Worm (Caenorhabditis elegans) whole organism, L4 larva: ENCODE results near the gene T05C12.1.

Source experiments
- D1046.2 ChIP-seq: fragments of 200-800 bp; sonication (Bioruptor generic); IDR thresholded peaks from 2 replicates; pipeline ENCODE4 v1.3.6; 2022; ENCODE audit warnings: missing genetic modification characterization, missing compliant biosample characterization
- F37D6.2 ChIP-seq: sonication (generic microtip); optimal IDR thresholded peaks from 2 replicates; lab custom pipeline; 2016; ENCODE audit warnings: mild to moderate bottlenecking, missing genetic modification characterization, missing compliant biosample characterization
- ama-1 ChIP-seq: fragments of 150-350 bp; optimal IDR thresholded peaks from 2 replicates; lab custom pipeline; 2014; ENCODE audit warnings: inconsistent platforms, mixed read lengths
- ceh-28 ChIP-seq: fragments of 150-350 bp; optimal IDR thresholded peaks from 2 replicates; lab custom pipeline; 2014; ENCODE audit warnings: missing biosample characterization, missing genetic modification reagents, missing genetic modification characterization
- ceh-44 ChIP-seq: fragments of 200-800 bp; sonication (Bioruptor generic); IDR thresholded peaks from 2 replicates; pipeline ENCODE4 v1.3.6; 2022; ENCODE audit warnings: missing genetic modification reagents, missing genetic modification characterization, missing compliant biosample characterization
- ceh-62 ChIP-seq: sonication (generic microtip); optimal IDR thresholded peaks from 2 replicates; lab custom pipeline; 2017; ENCODE audit warnings: missing biosample characterization, missing genetic modification characterization
- ceh-82 ChIP-seq: sonication (generic microtip); optimal IDR thresholded peaks from 2 replicates; lab custom pipeline; 2017; ENCODE audit warnings: missing biosample characterization, missing genetic modification characterization
- ctbp-1 ChIP-seq: fragments of 200-800 bp; sonication (Bioruptor generic); IDR thresholded peaks from 2 replicates; pipeline ENCODE4 v1.3.6; 2022; ENCODE audit warnings: missing genetic modification reagents, missing genetic modification characterization, missing compliant biosample characterization
- daf-16 ChIP-seq, 3 experiments: sonication (generic microtip); optimal IDR thresholded peaks; 2 replicates each; lab custom pipeline; 2016 to 2017; ENCODE audit warnings: missing genetic modification characterization in 3 of 3, missing genetic modification reagents in 3 of 3, mild to moderate bottlenecking in 2 of 3, missing compliant biosample characterization in 2 of 3, missing biosample characterization in 1 of 3, moderate library complexity in 1 of 3
- daf-19 ChIP-seq: fragments of 200-800 bp; sonication (Bioruptor generic); conservative IDR thresholded peaks from 2 replicates; pipeline ENCODE4 v1.3.6; 2022; ENCODE audit warnings: missing genetic modification characterization, missing compliant biosample characterization
- daf-8 ChIP-seq: fragments of 200-800 bp; sonication (Bioruptor generic); IDR thresholded peaks from 2 replicates; pipeline ENCODE4 v1.3.6; 2022; ENCODE audit warnings: missing genetic modification characterization, missing compliant biosample characterization
- dmd-9 ChIP-seq: fragments of 200-800 bp; sonication (Bioruptor generic); IDR thresholded peaks from 2 replicates; pipeline ENCODE4 v1.3.6; 2022; ENCODE audit warnings: missing genetic modification reagents, missing genetic modification characterization, missing compliant biosample characterization
- dpl-1 ChIP-seq: fragments of 150-350 bp; optimal IDR thresholded peaks from 2 replicates; lab custom pipeline; 2014; ENCODE audit warnings: missing biosample characterization, missing genetic modification reagents, missing genetic modification characterization
- duxl-1 ChIP-seq: sonication (generic microtip); optimal IDR thresholded peaks from 2 replicates; lab custom pipeline; 2016; ENCODE audit warnings: mild to moderate bottlenecking, missing genetic modification characterization, moderate library complexity, missing compliant biosample characterization; ENCODE audit not compliant: poor library complexity
- fkh-10 ChIP-seq: fragments of 150-350 bp; optimal IDR thresholded peaks from 2 replicates; lab custom pipeline; 2014; ENCODE audit warnings: missing biosample characterization, missing genetic modification reagents, missing genetic modification characterization
- gei-8 ChIP-seq: fragments of 200-800 bp; sonication (Bioruptor generic); optimal IDR thresholded peaks from 2 replicates; lab custom pipeline; 2018; ENCODE audit warnings: mild to moderate bottlenecking, missing genetic modification characterization, missing compliant biosample characterization
- hlh-11 ChIP-seq: fragments of 200-800 bp; sonication (Bioruptor generic); optimal IDR thresholded peaks from 2 replicates; lab custom pipeline; 2018; ENCODE audit warnings: mild to moderate bottlenecking, missing genetic modification characterization, missing compliant biosample characterization
- hlh-30 ChIP-seq: sonication (generic microtip); optimal IDR thresholded peaks from 2 replicates; lab custom pipeline; 2017; ENCODE audit warnings: antibody characterized with exemption, mild to moderate bottlenecking, missing genetic modification characterization, missing compliant biosample characterization; ENCODE audit not compliant: insufficient read depth
- hmg-1.1 ChIP-seq: fragments of 200-800 bp; sonication (Bioruptor generic); IDR thresholded peaks from 2 replicates; pipeline ENCODE4 v1.3.6; 2022; ENCODE audit warnings: missing genetic modification reagents, missing genetic modification characterization, missing compliant biosample characterization
- lim-7 ChIP-seq: fragments of 200-800 bp; sonication (Bioruptor generic); IDR thresholded peaks from 2 replicates; pipeline ENCODE4 v1.3.6; 2022; ENCODE audit warnings: missing genetic modification characterization, missing compliant biosample characterization
- lin-1 ChIP-seq: fragments of 200-800 bp; sonication (Bioruptor generic); IDR thresholded peaks from 2 replicates; pipeline ENCODE4 v1.3.6; 2022; ENCODE audit warnings: missing genetic modification reagents, missing genetic modification characterization, missing compliant biosample characterization
- lin-29 ChIP-seq: fragments of 200-800 bp; sonication (Bioruptor generic); IDR thresholded peaks from 2 replicates; pipeline ENCODE4 v1.3.6; 2022; ENCODE audit warnings: missing genetic modification reagents, missing genetic modification characterization, missing compliant biosample characterization
- lin-38 ChIP-seq: fragments of 200-800 bp; sonication (Bioruptor generic); IDR thresholded peaks from 2 replicates; pipeline ENCODE4 v1.3.6; 2022; ENCODE audit warnings: missing genetic modification reagents, missing genetic modification characterization, missing compliant biosample characterization
- lin-39 ChIP-seq: fragments of 150-350 bp; optimal IDR thresholded peaks from 2 replicates; lab custom pipeline; 2014; ENCODE audit warnings: missing biosample characterization, missing genetic modification reagents, missing genetic modification characterization
- madf-5 ChIP-seq, 2 experiments: fragments of 200-800 bp; sonication (Bioruptor generic); IDR thresholded peaks; 2 replicates each; pipeline ENCODE4 v1.3.6; 2022; ENCODE audit warnings: missing compliant biosample characterization in 2 of 2, missing genetic modification characterization in 2 of 2
- madf-9 ChIP-seq: fragments of 200-800 bp; sonication (Bioruptor generic); conservative IDR thresholded peaks from 2 replicates; pipeline ENCODE4 v1.3.6; 2022; ENCODE audit warnings: missing genetic modification reagents, missing genetic modification characterization, missing compliant biosample characterization
- mdl-1 ChIP-seq, 2 experiments: fragments of 150-350 bp in 1 of 2; sonication (generic microtip) in 1 of 2; optimal IDR thresholded peaks; 2 replicates each; lab custom pipeline; 2014 to 2017; ENCODE audit warnings: missing biosample characterization in 2 of 2, missing genetic modification characterization in 2 of 2
- mep-1 ChIP-seq: fragments of 150-350 bp; sonication (generic microtip); optimal IDR thresholded peaks from 3 replicates; lab custom pipeline; 2014; ENCODE audit warnings: missing biosample characterization, missing genetic modification characterization
- mxl-3 ChIP-seq: fragments of 200-800 bp; sonication (Bioruptor generic); optimal IDR thresholded peaks from 2 replicates; lab custom pipeline; 2018; ENCODE audit warnings: mild to moderate bottlenecking, missing genetic modification characterization, missing compliant biosample characterization
- nhr-11 ChIP-seq: fragments of 150-350 bp; optimal IDR thresholded peaks from 2 replicates; lab custom pipeline; 2014; ENCODE audit warnings: missing biosample characterization, missing genetic modification characterization
- nhr-111 ChIP-seq: fragments of 200-800 bp; sonication (Bioruptor generic); optimal IDR thresholded peaks from 2 replicates; lab custom pipeline; 2018; ENCODE audit warnings: mild to moderate bottlenecking, missing genetic modification characterization, missing compliant biosample characterization
- nhr-28 ChIP-seq: fragments of 150-350 bp; optimal IDR thresholded peaks from 2 replicates; lab custom pipeline; 2014; ENCODE audit warnings: missing biosample characterization, missing genetic modification characterization
- nhr-77 ChIP-seq: fragments of 150-350 bp; optimal IDR thresholded peaks from 2 replicates; lab custom pipeline; 2014; ENCODE audit warnings: missing biosample characterization, missing genetic modification characterization
- pqm-1 ChIP-seq: sonication (generic microtip); optimal IDR thresholded peaks from 2 replicates; lab custom pipeline; 2017; ENCODE audit warnings: missing biosample characterization, missing genetic modification characterization
- set-16 ChIP-seq: fragments of 200-800 bp; sonication (Bioruptor generic); IDR thresholded peaks from 2 replicates; pipeline ENCODE4 v1.3.6; 2022; ENCODE audit warnings: missing genetic modification reagents, missing genetic modification characterization, missing compliant biosample characterization
- snpc-1.2 ChIP-seq: fragments of 200-800 bp; sonication (Bioruptor generic); IDR thresholded peaks from 2 replicates; pipeline ENCODE4 v1.3.6; 2022; ENCODE audit warnings: missing genetic modification reagents, missing genetic modification characterization, missing compliant biosample characterization
- snpc-4 ChIP-seq: fragments of 150-350 bp; optimal IDR thresholded peaks from 2 replicates; lab custom pipeline; 2014; ENCODE audit warnings: missing biosample characterization, missing genetic modification characterization
- spr-3 ChIP-seq: fragments of 200-800 bp; sonication (Bioruptor generic); optimal IDR thresholded peaks from 2 replicates; lab custom pipeline; 2018; ENCODE audit warnings: mild to moderate bottlenecking, missing genetic modification characterization, missing compliant biosample characterization
- tra-1 ChIP-seq: fragments of 200-800 bp; sonication (Bioruptor generic); IDR thresholded peaks from 2 replicates; pipeline ENCODE4 v1.3.6; 2022; ENCODE audit warnings: missing genetic modification reagents, missing genetic modification characterization, missing compliant biosample characterization
- unc-130 ChIP-seq: sonication (generic microtip); optimal IDR thresholded peaks from 2 replicates; lab custom pipeline; 2016; ENCODE audit warnings: missing genetic modification reagents, missing genetic modification characterization, missing compliant biosample characterization
- unc-62 ChIP-seq, 3 experiments: fragments of 150-350 bp in 1 of 3; sonication (generic microtip); optimal IDR thresholded peaks in 2 of 3; peaks in 1 of 3; 1 replicate in 1 of 3; 2 replicates in 2 of 3; lab custom pipeline; 2014 to 2017; ENCODE audit warnings: missing biosample characterization in 3 of 3, missing genetic modification characterization in 3 of 3, missing genetic modification reagents in 3 of 3, missing genotype in 1 of 3
- vab-7 ChIP-seq: fragments of 200-800 bp; sonication (Bioruptor generic); IDR thresholded peaks from 2 replicates; pipeline ENCODE4 v1.3.6; 2022; ENCODE audit warnings: missing genetic modification reagents, missing genetic modification characterization, missing compliant biosample characterization
- zfp-2 ChIP-seq: sonication (generic microtip); optimal IDR thresholded peaks from 2 replicates; lab custom pipeline; 2016; ENCODE audit warnings: mild to moderate bottlenecking, missing genetic modification characterization, missing compliant biosample characterization
- zip-11 ChIP-seq: fragments of 200-800 bp; sonication (Bioruptor generic); IDR thresholded peaks from 2 replicates; pipeline ENCODE4 v1.3.6; 2022; ENCODE audit warnings: missing genetic modification characterization, missing compliant biosample characterization
- ztf-11 ChIP-seq: fragments of 150-350 bp; optimal IDR thresholded peaks from 2 replicates; lab custom pipeline; 2014; ENCODE audit warnings: missing biosample characterization, missing genetic modification characterization

The T05C12.1 gene

ce11 chrII:8129495-8130010 lies 43.9 kb upstream of the T05C12.1 start, which contains the start of gene ulp-4 (continued):
- TF ChIP-seq duxl-1 (no peak), hlh-11 (tag; lab: Kevin White, UChicago) (peak; percentile 18), lin-29 (GFP tag; lab: Robert Waterston, UW) (no peak), zip-11 (no peak), madf-9 (GFP tag; lab: Robert Waterston, UW) (no peak), mxl-3 (GFP tag; lab: Kevin White, UChicago) (no peak), spr-3 (no peak), lin-1 (no peak), nhr-111 (no peak), unc-130 (GFP tag; lab: Kevin White, UChicago) (no peak), ctbp-1 (GFP tag; lab: Robert Waterston, UW) (no peak), dpl-1 (GFP tag; lab: Kevin White, UChicago) (no peak), zfp-2 (tag; lab: Kevin White, UChicago) (no peak), set-16 (GFP tag; lab: Robert Waterston, UW) (no peak), nhr-77 (tag; lab: Kevin White, UChicago) (no peak), hlh-30 (tag; lab: Kevin White, UChicago) (no peak), dmd-9 (GFP tag; lab: Robert Waterston, UW) (no peak), tra-1 (GFP tag; lab: Robert Waterston, UW) (peak; percentile 40; the same call in 1 of the 2 replicates), ceh-28 (tag; lab: Kevin White, UChicago) (no peak), ama-1 (lab: Kevin White, UChicago) (no peak), ceh-44 (GFP tag; lab: Robert Waterston, UW) (no peak), snpc-4 (tag; lab: Kevin White, UChicago) (no peak), lin-39 (tag; lab: Kevin White, UChicago) (no peak), daf-16 (GFP tag; optimal IDR thresholded peaks at IDR 0.05; lab: Kevin White, UChicago) (peak in 1 of 2 experiments; percentile 10), daf-16 (tag; optimal IDR thresholded peaks at IDR 0.05; lab: Kevin White, UChicago) (no peak), ceh-62 (tag; lab: Kevin White, UChicago) (no peak), mep-1 (tag; lab: Kevin White, UChicago) (no peak), madf-5 (GFP tag; IDR thresholded peaks at IDR 0.05; lab: Robert Waterston, UW) (no peak), lim-7 (no peak), pqm-1 (tag; lab: Kevin White, UChicago) (no peak), daf-8 (no peak), nhr-11 (tag; lab: Kevin White, UChicago) (no peak), unc-62 (GFP tag; optimal IDR thresholded peaks at IDR 0.05 in 1 of 2; lab: Kevin White, UChicago) (peak in 1 of 2 experiments; percentile 73), unc-62 (tag; optimal IDR thresholded peaks at IDR 0.05; lab: Kevin White, UChicago) (no peak), vab-7 (GFP tag; lab: Robert Waterston, UW) (no peak), hmg-1.1 (GFP tag; lab: Robert Waterston, UW) (no peak), D1046.2 (no peak), snpc-1.2 (GFP tag; lab: Robert Waterston, UW) (no peak), ceh-82 (tag; lab: Kevin White, UChicago) (no peak), fkh-10 (no peak), F37D6.2 (tag; lab: Kevin White, UChicago) (no peak), daf-19 (GFP tag; lab: Robert Waterston, UW) (no peak), lin-38 (GFP tag; lab: Robert Waterston, UW) (no peak), gei-8 (no peak), nhr-28 (tag; lab: Kevin White, UChicago) (no peak), ztf-11 (no peak), mdl-1 (tag; optimal IDR thresholded peaks at IDR 0.05; lab: Kevin White, UChicago) (no peak)
